Worm (Caenorhabditis elegans): ENCODE data around the gene clec-254.

DNA sequence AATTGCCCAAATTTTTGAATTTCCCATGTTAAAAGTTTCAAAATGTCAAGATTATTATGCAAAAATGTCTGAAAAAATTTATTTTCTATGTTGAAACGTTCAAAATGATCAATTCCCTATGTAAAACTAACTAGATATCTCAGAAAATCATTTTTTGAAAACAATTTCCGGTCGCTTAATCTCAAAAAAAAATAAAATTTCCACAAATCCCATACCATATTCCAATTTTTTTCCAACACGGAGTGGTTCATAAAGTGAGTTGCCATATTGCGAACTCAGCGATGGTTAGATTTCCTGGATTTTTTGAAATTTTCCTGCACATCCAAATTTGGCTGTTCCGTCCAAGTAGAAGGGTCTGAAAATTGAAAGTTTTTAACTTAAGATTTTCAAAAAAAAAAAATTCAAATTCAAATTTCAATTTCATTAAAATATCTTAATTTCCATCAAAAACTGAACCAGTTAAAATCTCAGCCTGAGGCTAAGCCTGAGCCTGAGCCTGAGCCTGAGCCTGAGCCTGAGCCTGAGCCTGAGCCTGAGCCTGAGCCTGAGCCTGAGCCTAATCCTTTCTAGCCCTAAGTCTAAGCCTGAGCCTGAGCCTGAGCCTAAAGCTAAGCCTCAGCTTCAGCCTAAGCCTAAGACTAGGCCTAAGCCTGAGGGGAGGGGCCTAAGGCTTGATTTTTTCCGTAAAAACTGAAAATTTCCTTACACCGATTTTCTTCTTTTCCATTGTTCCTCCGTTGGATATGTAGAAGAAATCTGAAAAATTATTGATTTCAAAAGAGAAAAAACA is 31.5 kb downstream of the clec-254 start:
- TF ChIP-seq F10B5.3 (tag; optimal IDR thresholded peaks at IDR 0.05) (no peak), pha-4 (GFP tag; IDR thresholded peaks at IDR 0.05) (no peak), pha-4 (tag; optimal IDR thresholded peaks at IDR 0.05) (no peak), unc-62 (GFP tag; optimal IDR thresholded peaks at IDR 0.05 in 1 of 2) (no peak), unc-62 (tag; optimal IDR thresholded peaks at IDR 0.05) (no peak), fos-1 (tag; optimal IDR thresholded peaks at IDR 0.05) (no peak), daf-12 (tag; optimal IDR thresholded peaks at IDR 0.05) (no peak), arid-1 (GFP tag; conservative IDR thresholded peaks at IDR 0.05) (no peak), nhr-102 (tag; optimal IDR thresholded peaks at IDR 0.05) (no peak), tag-97 (GFP tag; IDR thresholded peaks at IDR 0.05) (no peak), skn-1 (tag; optimal IDR thresholded peaks at IDR 0.05) (no peak), pqm-1 (tag; optimal IDR thresholded peaks at IDR 0.05) (no peak), attf-4 (tag; optimal IDR thresholded peaks at IDR 0.05) (no peak), dpl-1 (GFP tag; optimal IDR thresholded peaks at IDR 0.05) (no peak)
